Fruit fly (Drosophila melanogaster): ENCODE measurements around the gene Taf10b.

Taf10b gene

dm6 chr2L:2800956-2801776 lies 33.5 kb upstream of the Taf10b start:
- TF ChIP-seq woc (GFP tag; optimal IDR thresholded peaks at IDR 0.05) (no peak), h (GFP tag; optimal IDR thresholded peaks at IDR 0.05) (peak; percentile 28), Myc (optimal IDR thresholded peaks at IDR 0.05) (no peak)

dm6 chr2L:2799909-2800478 lies 32.3 kb upstream of the Taf10b start, which contains the start of gene Syt1:
Gene Syt1, minus strand, starts transcription at chr2L:2799979.
- no peak for TF ChIP-seq CG32264 (GFP tag; optimal IDR thresholded peaks at IDR 0.05)
- TF ChIP-seq dl (GFP tag; optimal IDR thresholded peaks at IDR 0.05; ENCODE audit: insufficient read depth in 1 of 2, partially characterized antibody in 2 of 2) = no peak
- no peak for TF ChIP-seq pan (optimal IDR thresholded peaks at IDR 0.05)
- no peak for TF ChIP-seq HLH106 (tag; optimal IDR thresholded peaks at IDR 0.05)
- no peak for TF ChIP-seq dmrt93B (GFP tag; optimal IDR thresholded peaks at IDR 0.05)
- TF ChIP-seq h (GFP tag; optimal IDR thresholded peaks at IDR 0.05) = no peak
- TF ChIP-seq Abd-B (GFP tag; optimal IDR thresholded peaks at IDR 0.05) = no peak
- TF ChIP-seq sage (GFP tag; optimal IDR thresholded peaks at IDR 0.05) = no peak
- TF ChIP-seq jim (GFP tag; optimal IDR thresholded peaks at IDR 0.05) = no peak
- no peak for TF ChIP-seq Vsx2 (GFP tag; optimal IDR thresholded peaks at IDR 0.05; ENCODE audit: partially characterized antibody)
- no peak for TF ChIP-seq tai (GFP tag; optimal IDR thresholded peaks at IDR 0.05)
- no peak for TF ChIP-seq lola (GFP tag; optimal IDR thresholded peaks at IDR 0.05)
- no peak for TF ChIP-seq CG9705 (GFP tag; optimal IDR thresholded peaks at IDR 0.05)
- no peak for TF ChIP-seq br (GFP tag; optimal IDR thresholded peaks at IDR 0.05)
- TF ChIP-seq Hr83 (GFP tag; optimal IDR thresholded peaks at IDR 0.05; ENCODE audit: poor library complexity, severe bottlenecking) = no peak
- TF ChIP-seq Dif (GFP tag; optimal IDR thresholded peaks at IDR 0.05; ENCODE audit: partially characterized antibody) = no peak
- TF ChIP-seq Mio (GFP tag; optimal IDR thresholded peaks at IDR 0.05) = no peak

- TF ChIP-seq fru (GFP tag; optimal IDR thresholded peaks at IDR 0.05) (no peak), woc (GFP tag; optimal IDR thresholded peaks at IDR 0.05) (no peak), HLH106 (tag; optimal IDR thresholded peaks at IDR 0.05) (no peak), Hr83 (GFP tag; optimal IDR thresholded peaks at IDR 0.05; ENCODE audit: poor library complexity, severe bottlenecking) (no peak)
Observed at dm6 chr2L:2797186-2797585, 29.5 kb upstream of the Taf10b start.

dm6 chr2L:2782790-2783189 lies 15.1 kb upstream of the Taf10b start:
- no peak for TF ChIP-seq Vsx2 (GFP tag; optimal IDR thresholded peaks at IDR 0.05; ENCODE audit: partially characterized antibody)
- TF ChIP-seq sv (GFP tag; optimal IDR thresholded peaks at IDR 0.05) = no peak
- TF ChIP-seq OdsH (GFP tag; optimal IDR thresholded peaks at IDR 0.05) = no peak
- TF ChIP-seq ey (GFP tag; optimal IDR thresholded peaks at IDR 0.05) = no peak
- TF ChIP-seq Hr83 (GFP tag; optimal IDR thresholded peaks at IDR 0.05; ENCODE audit: poor library complexity, severe bottlenecking) = no peak
- TF ChIP-seq HLH106 (tag; optimal IDR thresholded peaks at IDR 0.05) = no peak
- no peak for TF ChIP-seq br (GFP tag; optimal IDR thresholded peaks at IDR 0.05)
- no peak for TF ChIP-seq Mio (GFP tag; optimal IDR thresholded peaks at IDR 0.05)
- no peak for TF ChIP-seq pan (optimal IDR thresholded peaks at IDR 0.05)
- no peak for TF ChIP-seq CG32264 (GFP tag; optimal IDR thresholded peaks at IDR 0.05)
- no peak for TF ChIP-seq Hr78 (GFP tag; optimal IDR thresholded peaks at IDR 0.05)
- no peak for TF ChIP-seq foxo (GFP tag; optimal IDR thresholded peaks at IDR 0.05)

dm6 chr2L:2771676-2772075 lies 4.0 kb upstream of the Taf10b start, which contains the start of gene CG15399:
Gene CG15399, minus strand, starts transcription at chr2L:2771776.
- TF ChIP-seq fru (GFP tag; optimal IDR thresholded peaks at IDR 0.05) = no peak

dm6 chr2L:2769476-2770185 lies 2.0 kb upstream of the Taf10b start, which contains the start of the genes colt and HINT1:
Gene colt, minus strand, starts transcription at chr2L:2770069.
Gene HINT1, plus strand, starts transcription at chr2L:2770135.
- TF ChIP-seq br (GFP tag; optimal IDR thresholded peaks at IDR 0.05) (peak; percentile 33), HLH106 (tag; optimal IDR thresholded peaks at IDR 0.05) (peak; percentile 4), Rel (GFP tag; optimal IDR thresholded peaks at IDR 0.05) (no peak), Rel (tag; optimal IDR thresholded peaks at IDR 0.05) (peak; percentile 53), Sp1 (GFP tag; optimal IDR thresholded peaks at IDR 0.05) (peak; percentile 57), CrebA (GFP tag; optimal IDR thresholded peaks at IDR 0.05; ENCODE audit: borderline replicate concordance) (no peak), N (GFP tag; optimal IDR thresholded peaks at IDR 0.05) (no peak), h (GFP tag; optimal IDR thresholded peaks at IDR 0.05) (peak; percentile 12), Hnf4 (GFP tag; optimal IDR thresholded peaks at IDR 0.05) (peak; percentile 94)
